Worm (Caenorhabditis elegans) whole organism, midembryonic: ENCODE results near the gene H40L08.8.

Experiments
- flt-1 ChIP-seq: fragments of 200-800 bp; sonication (Bioruptor generic); IDR thresholded peaks from 2 replicates; pipeline ENCODE4 v1.3.6; 2022; ENCODE audit warnings: missing genetic modification characterization, missing compliant biosample characterization
- med-1 ChIP-seq: sonication (generic microtip); optimal IDR thresholded peaks from 2 replicates; lab custom pipeline; 2017; ENCODE audit warnings: missing genetic modification characterization, mild to moderate bottlenecking, missing compliant biosample characterization, antibody characterized with exemption, missing genetic modification reagents; ENCODE audit not compliant: insufficient read depth
- tab-1 ChIP-seq: fragments of 200-800 bp; sonication (Bioruptor generic); IDR thresholded peaks from 2 replicates; pipeline ENCODE4 v1.3.6; 2022; ENCODE audit warnings: missing genetic modification characterization, missing compliant biosample characterization

ce11 chrX:15104963-15105493, 27.6 kb upstream of the H40L08.8 start:
- TF ChIP-seq med-1 (no peak), flt-1 (no peak), tab-1 (GFP tag; lab: Robert Waterston, UW) (no peak)
